Worm (Caenorhabditis elegans): ENCODE data around the gene degt-1.

Gene degt-1

DNA sequence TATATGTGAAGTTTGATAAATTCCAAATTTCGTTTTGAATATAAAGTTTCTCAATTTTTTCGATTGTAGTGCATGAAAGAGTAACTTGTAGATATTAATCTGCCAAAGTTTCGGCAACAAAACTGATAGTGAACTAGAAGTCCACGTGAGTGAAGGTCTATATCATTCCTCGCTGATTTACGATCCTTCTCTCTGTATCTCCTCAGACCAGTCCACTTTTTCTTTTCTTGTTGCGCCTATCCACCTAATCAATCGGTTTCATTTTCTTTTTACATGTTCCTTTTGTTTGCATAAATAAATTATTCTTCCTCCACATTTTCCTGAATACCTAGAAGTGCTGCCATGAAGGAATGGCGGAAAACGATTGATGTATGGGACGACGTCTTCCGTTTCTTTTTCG lies 24.0 kb downstream of the degt-1 start:
- no peak for TF ChIP-seq ref-2 (tag; optimal IDR thresholded peaks at IDR 0.05)
- TF ChIP-seq madf-2 (tag; optimal IDR thresholded peaks at IDR 0.05): no peak
- TF ChIP-seq ceh-30 (tag; optimal IDR thresholded peaks at IDR 0.05): no peak
- no peak for TF ChIP-seq ceh-45 (GFP tag; IDR thresholded peaks at IDR 0.05)
- TF ChIP-seq unc-55 (GFP tag; optimal IDR thresholded peaks at IDR 0.05): no peak
- TF ChIP-seq ceh-24 (tag; optimal IDR thresholded peaks at IDR 0.05): no peak
- TF ChIP-seq sdc-2 (tag; optimal IDR thresholded peaks at IDR 0.05): no peak
- TF ChIP-seq dve-1 (tag; optimal IDR thresholded peaks at IDR 0.05): no peak
- no peak for TF ChIP-seq odd-2 (tag; optimal IDR thresholded peaks at IDR 0.05)
- no peak for TF ChIP-seq ceh-19 (GFP tag; optimal IDR thresholded peaks at IDR 0.05)
- TF ChIP-seq unc-42 (tag; optimal IDR thresholded peaks at IDR 0.05): no peak
- no peak for TF ChIP-seq ceh-6 (GFP tag; optimal IDR thresholded peaks at IDR 0.05)
- no peak for TF ChIP-seq lim-6 (tag; optimal IDR thresholded peaks at IDR 0.05)
- no peak for TF ChIP-seq dmd-4 (tag; optimal IDR thresholded peaks at IDR 0.05; ENCODE audit: borderline replicate concordance)

DNA sequence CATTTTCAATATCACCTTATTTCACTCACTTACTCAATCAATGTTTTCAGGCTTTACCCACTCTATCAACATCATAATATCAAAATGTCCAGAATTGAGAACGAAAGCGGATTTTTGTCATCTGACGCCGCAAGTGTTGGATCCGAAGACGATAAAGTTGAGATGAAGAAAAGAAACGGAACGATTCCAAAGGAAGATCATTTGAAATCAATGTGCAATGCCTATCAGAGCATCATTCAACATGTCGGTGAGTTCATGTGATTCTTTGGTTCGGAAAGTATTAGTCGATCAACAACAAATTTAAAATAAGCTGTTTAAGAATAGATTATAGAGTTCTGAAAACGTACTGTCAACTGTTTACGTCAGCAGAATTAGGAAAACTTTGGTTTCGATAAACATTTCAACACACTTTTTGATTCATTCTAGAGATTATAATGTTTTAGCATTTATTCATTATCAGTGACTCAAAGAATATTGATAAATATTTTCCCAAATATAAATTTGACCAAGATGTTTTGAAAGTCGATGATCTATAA lies 24.8 kb downstream of the degt-1 start, which contains the start of gene cat-4:
Gene cat-4, plus strand, starts transcription at position 51 of the 536 bp plus-strand sequence.
- no peak for TF ChIP-seq ceh-18 (tag; optimal IDR thresholded peaks at IDR 0.05)
- no peak for TF ChIP-seq madf-2 (tag; optimal IDR thresholded peaks at IDR 0.05)
- no peak for TF ChIP-seq sox-4 (tag; optimal IDR thresholded peaks at IDR 0.05)
- TF ChIP-seq hlh-15 (tag; optimal IDR thresholded peaks at IDR 0.05): no peak
- TF ChIP-seq syd-9 (tag; optimal IDR thresholded peaks at IDR 0.05): no peak
- no peak for TF ChIP-seq pax-1 (tag; optimal IDR thresholded peaks at IDR 0.05)
- TF ChIP-seq ceh-48 (tag; optimal IDR thresholded peaks at IDR 0.05): no peak
- TF ChIP-seq ceh-31 (tag; optimal IDR thresholded peaks at IDR 0.05): no peak
- TF ChIP-seq ceh-34 (tag; optimal IDR thresholded peaks at IDR 0.05): no peak
- no peak for TF ChIP-seq nfya-1 (tag; optimal IDR thresholded peaks at IDR 0.05)
- no peak for TF ChIP-seq ceh-14 (tag; optimal IDR thresholded peaks at IDR 0.05)
- TF ChIP-seq mec-3 (tag; optimal IDR thresholded peaks at IDR 0.05; ENCODE audit: borderline replicate concordance): no peak
- no peak for TF ChIP-seq unc-55 (GFP tag; optimal IDR thresholded peaks at IDR 0.05)
- no peak for TF ChIP-seq sox-2 (GFP tag; IDR thresholded peaks at IDR 0.05)
- no peak for TF ChIP-seq ztf-16 (tag; optimal IDR thresholded peaks at IDR 0.05)

ce11 chrV:10568496-10568895 lies 28.4 kb downstream of the degt-1 start:
- TF ChIP-seq ceh-48 (tag; optimal IDR thresholded peaks at IDR 0.05): no peak
- TF ChIP-seq F13H6.1 (tag; optimal IDR thresholded peaks at IDR 0.05): no peak
- no peak for TF ChIP-seq nhr-11 (tag; optimal IDR thresholded peaks at IDR 0.05)
- TF ChIP-seq tbx-2 (tag; optimal IDR thresholded peaks at IDR 0.05): no peak
- TF ChIP-seq che-1 (tag; optimal IDR thresholded peaks at IDR 0.05): no peak
- TF ChIP-seq unc-3 (GFP tag; conservative IDR thresholded peaks at IDR 0.05): no peak
- no peak for TF ChIP-seq unc-3 (tag; optimal IDR thresholded peaks at IDR 0.05)
- no peak for TF ChIP-seq ceh-2 (tag; optimal IDR thresholded peaks at IDR 0.05)
- no peak for TF ChIP-seq ref-2 (tag; optimal IDR thresholded peaks at IDR 0.05)
- no peak for TF ChIP-seq pqm-1 (tag; optimal IDR thresholded peaks at IDR 0.05)
- no peak for TF ChIP-seq rnt-1 (tag; optimal IDR thresholded peaks at IDR 0.05)
- TF ChIP-seq elt-4 (tag; optimal IDR thresholded peaks at IDR 0.05): no peak
- no peak for TF ChIP-seq ceh-6 (GFP tag; optimal IDR thresholded peaks at IDR 0.05)
- TF ChIP-seq ceh-34 (tag; optimal IDR thresholded peaks at IDR 0.05): no peak
- TF ChIP-seq unc-42 (tag; optimal IDR thresholded peaks at IDR 0.05): no peak

DNA sequence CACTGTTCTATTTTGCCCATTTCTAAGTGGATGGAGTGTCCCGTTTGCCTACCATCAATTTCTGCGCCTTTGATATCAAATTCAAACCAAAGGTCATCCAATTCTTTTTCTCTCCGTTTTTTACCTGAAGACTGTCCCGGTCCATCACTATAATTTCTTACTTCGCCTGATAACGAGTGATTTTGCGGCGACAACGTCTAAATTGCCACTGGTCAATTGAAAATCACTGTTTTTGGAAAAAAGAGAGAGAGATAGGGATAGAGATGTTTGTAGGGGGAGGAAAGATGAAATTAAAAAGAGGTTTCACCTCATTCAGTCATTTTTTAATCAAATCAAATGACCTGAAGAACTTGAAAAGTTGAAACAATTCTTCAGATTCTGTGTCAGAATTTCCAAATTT lies 31.4 kb downstream of the degt-1 start:
- TF ChIP-seq unc-3 (GFP tag; conservative IDR thresholded peaks at IDR 0.05): no peak
- no peak for TF ChIP-seq unc-3 (tag; optimal IDR thresholded peaks at IDR 0.05)
- TF ChIP-seq fax-1 (tag; optimal IDR thresholded peaks at IDR 0.05): no peak
- no peak for TF ChIP-seq unc-86 (tag; optimal IDR thresholded peaks at IDR 0.05)
- no peak for TF ChIP-seq ceh-18 (tag; optimal IDR thresholded peaks at IDR 0.05)
- no peak for TF ChIP-seq lim-6 (tag; optimal IDR thresholded peaks at IDR 0.05)
- TF ChIP-seq syd-9 (tag; optimal IDR thresholded peaks at IDR 0.05): no peak
- no peak for TF ChIP-seq ceh-22 (tag; optimal IDR thresholded peaks at IDR 0.05)
- TF ChIP-seq ceh-34 (tag; optimal IDR thresholded peaks at IDR 0.05): no peak
- TF ChIP-seq lin-11 (tag; optimal IDR thresholded peaks at IDR 0.05): no peak
- TF ChIP-seq mec-3 (tag; optimal IDR thresholded peaks at IDR 0.05; ENCODE audit: borderline replicate concordance): no peak
- no peak for TF ChIP-seq hlh-13 (GFP tag; optimal IDR thresholded peaks at IDR 0.05)
- no peak for TF ChIP-seq tbx-7 (tag; optimal IDR thresholded peaks at IDR 0.05)
- no peak for TF ChIP-seq sdc-2 (tag; optimal IDR thresholded peaks at IDR 0.05)

Measured in whole organism, late embryonic.